Fruit fly (Drosophila melanogaster) whole organism, pupa: ENCODE data around the gene tty.

Experiments used
- CG13204 ChIP-seq: fragments of 200-800 bp; sonication (Bioruptor generic); optimal IDR thresholded peaks from 2 replicates; lab custom pipeline; 2018; ENCODE audit warnings: missing biosample characterization, mild to moderate bottlenecking, missing genetic modification characterization, moderate library complexity
- CG14655 ChIP-seq: fragments of 200-800 bp; sonication (Bioruptor generic); optimal IDR thresholded peaks from 3 replicates; lab custom pipeline; 2017; ENCODE audit warnings: mild to moderate bottlenecking, missing biosample characterization, missing genetic modification reagents, missing genetic modification characterization
- CG15710 ChIP-seq: fragments of 200-800 bp; sonication (Bioruptor generic); optimal IDR thresholded peaks from 2 replicates; lab custom pipeline; 2018; ENCODE audit warnings: missing biosample characterization, mild to moderate bottlenecking, missing genetic modification characterization, moderate library complexity
- CG4496 ChIP-seq: fragments of 200-800 bp; sonication (Bioruptor generic); IDR thresholded peaks from 3 replicates; pipeline ENCODE4 v1.3.6; 2022; ENCODE audit warnings: missing biosample characterization, missing genetic modification characterization
- CG8301 ChIP-seq: fragments of 200-800 bp; sonication (Bioruptor generic); optimal IDR thresholded peaks from 2 replicates; lab custom pipeline; 2018; ENCODE audit warnings: missing biosample characterization, mild to moderate bottlenecking, missing genetic modification characterization
- CG9948 ChIP-seq: fragments of 200-800 bp; sonication (Bioruptor generic); optimal IDR thresholded peaks from 2 replicates; lab custom pipeline; 2018; ENCODE audit warnings: missing biosample characterization, mild to moderate bottlenecking, missing genetic modification characterization, moderate library complexity
- D1 ChIP-seq: fragments of 200-800 bp; sonication (Bioruptor generic); optimal IDR thresholded peaks from 2 replicates; lab custom pipeline; 2018; ENCODE audit warnings: missing biosample characterization, mild to moderate bottlenecking, missing genetic modification characterization, moderate library complexity
- EcR ChIP-seq: fragments of 200-800 bp; sonication (Bioruptor generic); optimal IDR thresholded peaks from 3 replicates; lab custom pipeline; 2019; ENCODE audit warnings: missing biosample characterization, missing genetic modification characterization, mild to moderate bottlenecking, moderate library complexity, missing genetic modification reagents
- Ets98B ChIP-seq: fragments of 200-800 bp; sonication (Bioruptor generic); IDR thresholded peaks from 2 replicates; pipeline ENCODE4 v1.3.6; 2022; ENCODE audit warnings: missing biosample characterization, missing genetic modification characterization
- Pif1A ChIP-seq: fragments of 200-800 bp; sonication (Bioruptor generic); optimal IDR thresholded peaks from 3 replicates; lab custom pipeline; 2016; ENCODE audit warnings: missing biosample characterization, missing genetic modification characterization
- Snoo ChIP-seq: fragments of 200-800 bp; sonication (Bioruptor generic); optimal IDR thresholded peaks from 3 replicates; lab custom pipeline; 2017; ENCODE audit warnings: missing biosample characterization, mild to moderate bottlenecking, missing genetic modification characterization, inconsistent platforms
- gl ChIP-seq: fragments of 200-800 bp; sonication (Bioruptor generic); optimal IDR thresholded peaks from 2 replicates; lab custom pipeline; 2018; ENCODE audit warnings: missing biosample characterization, mild to moderate bottlenecking, missing genetic modification characterization

DNA sequence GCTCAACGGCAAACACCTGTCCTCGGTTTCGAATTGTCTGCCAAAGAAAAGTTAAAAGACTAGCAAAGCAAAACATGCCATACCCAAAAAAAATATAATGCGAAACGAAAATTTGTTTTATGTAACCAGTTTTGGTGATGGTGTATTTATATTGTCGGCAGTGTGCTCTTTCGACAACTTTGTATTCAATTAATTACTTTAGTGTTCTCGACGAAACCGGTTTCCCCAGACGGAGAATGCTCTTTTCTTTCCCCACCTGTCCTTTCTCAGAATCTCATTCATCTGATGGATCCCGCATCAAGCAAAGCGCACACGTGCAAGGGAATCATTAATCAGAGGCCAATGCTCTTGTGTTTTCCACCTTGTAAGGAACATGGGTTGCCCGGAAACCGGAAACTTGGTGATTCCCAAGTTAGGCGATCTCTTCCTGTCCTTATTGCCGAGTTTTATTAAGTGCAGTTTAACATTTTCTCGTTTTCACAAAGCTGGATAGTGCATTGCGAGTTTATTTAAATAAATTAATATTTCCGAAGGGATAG is 38.9 kb upstream of the tty start:
- no peak for TF ChIP-seq Snoo (tag; lab: Kevin White, UChicago)
- no peak for TF ChIP-seq CG9948
- no peak for TF ChIP-seq CG14655 (GFP tag; lab: Kevin White, UChicago)
- no peak for TF ChIP-seq CG15710
- no peak for TF ChIP-seq CG8301 (tag; lab: Kevin White, UChicago)
- TF ChIP-seq Ets98B: no peak
- TF ChIP-seq Pif1A (GFP tag; lab: Kevin White, UChicago): no peak
- peak; percentile 87 for TF ChIP-seq EcR (GFP tag; lab: Kevin White, UChicago)
- TF ChIP-seq D1 (tag; lab: Kevin White, UChicago): no peak
- no peak for TF ChIP-seq gl
- no peak for TF ChIP-seq CG4496 (GFP tag; lab: Robert Waterston, UW)
- TF ChIP-seq CG13204 (GFP tag; lab: Kevin White, UChicago): no peak
